Fruit fly (Drosophila melanogaster) whole organism, pupa: ENCODE data around the gene CG1542.

Source experiments
- CG14655 ChIP-seq: fragments of 200-800 bp; sonication (Bioruptor generic); optimal IDR thresholded peaks from 3 replicates; lab custom pipeline; 2017; ENCODE audit warnings: mild to moderate bottlenecking, missing biosample characterization, missing genetic modification reagents, missing genetic modification characterization
- CG15710 ChIP-seq: fragments of 200-800 bp; sonication (Bioruptor generic); optimal IDR thresholded peaks from 2 replicates; lab custom pipeline; 2018; ENCODE audit warnings: missing biosample characterization, mild to moderate bottlenecking, missing genetic modification characterization, moderate library complexity
- CG17806 ChIP-seq: fragments of 200-800 bp; sonication (Bioruptor generic); optimal IDR thresholded peaks from 2 replicates; lab custom pipeline; 2018; ENCODE audit warnings: missing biosample characterization, mild to moderate bottlenecking, missing genetic modification characterization, moderate library complexity
- CG8301 ChIP-seq: fragments of 200-800 bp; sonication (Bioruptor generic); optimal IDR thresholded peaks from 2 replicates; lab custom pipeline; 2018; ENCODE audit warnings: missing biosample characterization, mild to moderate bottlenecking, missing genetic modification characterization
- CG9948 ChIP-seq: fragments of 200-800 bp; sonication (Bioruptor generic); optimal IDR thresholded peaks from 2 replicates; lab custom pipeline; 2018; ENCODE audit warnings: missing biosample characterization, mild to moderate bottlenecking, missing genetic modification characterization, moderate library complexity
- EcR ChIP-seq: fragments of 200-800 bp; sonication (Bioruptor generic); optimal IDR thresholded peaks from 3 replicates; lab custom pipeline; 2019; ENCODE audit warnings: missing biosample characterization, missing genetic modification characterization, mild to moderate bottlenecking, moderate library complexity, missing genetic modification reagents
- fd96Ca ChIP-seq: fragments of 200-800 bp; sonication (Bioruptor generic); IDR thresholded peaks from 3 replicates; pipeline ENCODE4 v1.3.6; 2022; ENCODE audit warnings: missing biosample characterization, missing genetic modification characterization

- TF ChIP-seq CG8301 (tag; lab: Kevin White, UChicago) = no peak
- TF ChIP-seq CG17806 = no peak
- no peak for TF ChIP-seq fd96Ca (GFP tag; lab: Robert Waterston, UW)
- TF ChIP-seq CG15710 (tag; lab: Kevin White, UChicago) = no peak
- no peak for TF ChIP-seq EcR (GFP tag; lab: Kevin White, UChicago)
- TF ChIP-seq CG14655 (GFP tag; lab: Kevin White, UChicago) = no peak
- TF ChIP-seq CG9948 (tag; lab: Kevin White, UChicago) = no peak
Observed at dm6 chr3R:31213227-31213626, at the start of gene CG1542, which contains the start of gene Zwilch.
